Fruit fly (Drosophila melanogaster) whole organism, embryonic: ENCODE results near the gene Tbcd.
A peak's percentile ranks its signal among the peaks of the same experiment; 100 is the strongest.

Experiments used
- Awh ChIP-seq: fragments of 200-800 bp; sonication (Bioruptor generic); IDR thresholded peaks from 2 replicates; pipeline ENCODE4, ENCODE4 v1.3.6; 2022; ENCODE audit warnings: missing biosample characterization, missing genetic modification characterization
- B-H1 ChIP-seq: fragments of 200-800 bp; sonication (Bioruptor generic); IDR thresholded peaks from 3 replicates; pipeline ENCODE4 v1.3.6; 2022; ENCODE audit warnings: missing biosample characterization, missing genetic modification characterization
- CG10462 ChIP-seq: fragments of 200-800 bp; sonication (Bioruptor generic); optimal IDR thresholded peaks from 2 replicates; lab custom pipeline; 2016; ENCODE audit warnings: missing biosample characterization, missing genetic modification characterization
- CG11093 ChIP-seq: fragments of 200-800 bp; sonication (Bioruptor generic); IDR thresholded peaks from 3 replicates; pipeline ENCODE4 v1.3.6; 2022; ENCODE audit warnings: missing biosample characterization, missing genetic modification characterization
- CG11695 ChIP-seq: fragments of 200-800 bp; sonication (Bioruptor generic); IDR thresholded peaks from 3 replicates; pipeline ENCODE4 v1.3.6; 2022; ENCODE audit warnings: missing biosample characterization, missing genetic modification characterization
- CG14441 ChIP-seq: fragments of 200-800 bp; sonication (Bioruptor generic); IDR thresholded peaks from 2 replicates; pipeline ENCODE4 v1.3.6; 2022; ENCODE audit warnings: missing biosample characterization, missing genetic modification characterization
- CG17361 ChIP-seq: fragments of 200-800 bp; sonication (Bioruptor generic); IDR thresholded peaks from 3 replicates; pipeline ENCODE4 v1.3.6; 2022; ENCODE audit warnings: missing biosample characterization, missing genetic modification characterization
- CG17829 ChIP-seq: fragments of 200-800 bp; optimal IDR thresholded peaks from 2 replicates; lab custom pipeline; 2019; ENCODE audit warnings: missing biosample characterization, mild to moderate bottlenecking, missing genetic modification characterization, moderate library complexity
- CG17912 ChIP-seq: fragments of 200-800 bp; sonication (Bioruptor generic); optimal IDR thresholded peaks from 2 replicates; lab custom pipeline; 2018; ENCODE audit warnings: missing biosample characterization, mild to moderate bottlenecking, missing genetic modification characterization
- CG32532 ChIP-seq: fragments of 200-800 bp; sonication (Bioruptor generic); IDR thresholded peaks from 2 replicates; pipeline ENCODE4 v1.3.6; 2022; ENCODE audit warnings: missing biosample characterization, missing genetic modification characterization
- CG5180 ChIP-seq: fragments of 200-800 bp; sonication (Bioruptor generic); optimal IDR thresholded peaks from 3 replicates; lab custom pipeline; 2017; ENCODE audit warnings: missing biosample characterization, missing genetic modification characterization, mild to moderate bottlenecking, moderate library complexity, missing genetic modification reagents
- CG6175 ChIP-seq: fragments of 200-800 bp; sonication (Bioruptor generic); IDR thresholded peaks from 3 replicates; pipeline ENCODE4 v1.3.6; 2022; ENCODE audit warnings: missing biosample characterization, missing genetic modification characterization
- CG6683 ChIP-seq: fragments of 200-800 bp; sonication (Bioruptor generic); optimal IDR thresholded peaks from 2 replicates; lab custom pipeline; 2017; ENCODE audit warnings: missing biosample characterization, mild to moderate bottlenecking, missing genetic modification characterization, missing genetic modification reagents
- CG7928 ChIP-seq: fragments of 200-800 bp; sonication (Bioruptor generic); optimal IDR thresholded peaks from 2 replicates; lab custom pipeline; 2017; ENCODE audit warnings: missing biosample characterization, mild to moderate bottlenecking, missing genetic modification characterization
- CG9609 ChIP-seq: fragments of 200-800 bp; sonication (Bioruptor generic); optimal IDR thresholded peaks from 3 replicates; lab custom pipeline; 2016; ENCODE audit warnings: missing biosample characterization, missing genetic modification characterization
- CG9817 ChIP-seq: fragments of 200-800 bp; sonication (Bioruptor generic); optimal IDR thresholded peaks from 2 replicates; lab custom pipeline; 2018; ENCODE audit warnings: missing biosample characterization, mild to moderate bottlenecking, missing genetic modification characterization, moderate library complexity
- Camta ChIP-seq: fragments of 200-800 bp; sonication (Bioruptor generic); optimal IDR thresholded peaks from 2 replicates; lab custom pipeline; 2016; ENCODE audit warnings: missing biosample characterization, missing genetic modification characterization
- CkIIα-i1 ChIP-seq: fragments of 200-800 bp; sonication (Bioruptor generic); IDR thresholded peaks from 2 replicates; pipeline ENCODE4 v1.3.6; 2022; ENCODE audit warnings: missing biosample characterization, missing genetic modification characterization
- Gsc ChIP-seq: fragments of 200-800 bp; sonication (Bioruptor generic); IDR thresholded peaks from 2 replicates; pipeline ENCODE4 v1.3.6; 2022; ENCODE audit warnings: missing biosample characterization, missing genetic modification characterization
- Lhr ChIP-seq: fragments of 200-800 bp; sonication (Bioruptor generic); optimal IDR thresholded peaks from 3 replicates; lab custom pipeline; 2017; ENCODE audit warnings: mild to moderate bottlenecking, missing biosample characterization, missing genetic modification reagents, missing genetic modification characterization
- Poxn ChIP-seq: fragments of 200-800 bp; sonication (Bioruptor generic); IDR thresholded peaks from 2 replicates; pipeline ENCODE4 v1.3.6; 2022; ENCODE audit warnings: missing biosample characterization, missing genetic modification characterization
- btn ChIP-seq: fragments of 200-800 bp; sonication (Bioruptor generic); optimal IDR thresholded peaks from 2 replicates; lab custom pipeline; 2016; ENCODE audit warnings: missing biosample characterization, missing genetic modification characterization
- cad ChIP-seq: fragments of >200 bp; optimal IDR thresholded peaks from 2 replicates; lab custom pipeline; 2017; ENCODE audit warnings: missing biosample characterization, missing genetic modification characterization
- chn ChIP-seq: fragments of 200-800 bp; sonication (Bioruptor generic); optimal IDR thresholded peaks from 2 replicates; lab custom pipeline; 2016; ENCODE audit warnings: missing biosample characterization, missing genetic modification characterization
- corto ChIP-seq: fragments of 200-800 bp; sonication (Bioruptor generic); optimal IDR thresholded peaks from 2 replicates; lab custom pipeline; 2016; ENCODE audit warnings: missing biosample characterization, mild to moderate bottlenecking, missing genetic modification characterization, moderate library complexity
- da ChIP-seq: fragments of 200-800 bp; sonication (Bioruptor generic); optimal IDR thresholded peaks from 2 replicates; lab custom pipeline; 2016; ENCODE audit warnings: missing biosample characterization, missing genetic modification characterization
- emc ChIP-seq: fragments of 200-800 bp; sonication (Bioruptor generic); optimal IDR thresholded peaks from 2 replicates; lab custom pipeline; 2016; ENCODE audit warnings: missing biosample characterization, missing genetic modification characterization
- eyg ChIP-seq: fragments of 200-800 bp; sonication (Bioruptor generic); optimal IDR thresholded peaks from 3 replicates; lab custom pipeline; 2016; ENCODE audit warnings: missing biosample characterization, missing genetic modification characterization
- gcm2 ChIP-seq: fragments of 200-800 bp; sonication (Bioruptor generic); optimal IDR thresholded peaks from 2 replicates; lab custom pipeline; 2016; ENCODE audit warnings: missing biosample characterization, missing genetic modification characterization
- h ChIP-seq: fragments of >200 bp; optimal IDR thresholded peaks from 2 replicates; lab custom pipeline; 2017
- kah ChIP-seq: fragments of 200-800 bp; sonication (Bioruptor generic); optimal IDR thresholded peaks from 2 replicates; lab custom pipeline; 2018; ENCODE audit warnings: missing biosample characterization, mild to moderate bottlenecking, missing genetic modification characterization
- lab ChIP-seq: fragments of 200-800 bp; sonication (Bioruptor generic); optimal IDR thresholded peaks from 3 replicates; lab custom pipeline; 2017; ENCODE audit warnings: missing biosample characterization, missing genetic modification characterization, mild to moderate bottlenecking, moderate library complexity, missing genetic modification reagents
- luna ChIP-seq: fragments of 200-800 bp; sonication (Bioruptor generic); optimal IDR thresholded peaks from 2 replicates; lab custom pipeline; 2016; ENCODE audit warnings: missing biosample characterization, missing genetic modification characterization
- nau ChIP-seq: fragments of 200-800 bp; sonication (Bioruptor generic); optimal IDR thresholded peaks from 3 replicates; lab custom pipeline; 2017; ENCODE audit warnings: missing biosample characterization, mild to moderate bottlenecking, missing genetic modification characterization, missing genetic modification reagents
- oc ChIP-seq: fragments of 200-800 bp; sonication (Bioruptor generic); optimal IDR thresholded peaks from 2 replicates; lab custom pipeline; 2018; ENCODE audit warnings: missing biosample characterization, mild to moderate bottlenecking, missing genetic modification characterization, moderate library complexity
- odd ChIP-seq: fragments of 200-800 bp; sonication (Bioruptor generic); optimal IDR thresholded peaks from 2 replicates; lab custom pipeline; 2017; ENCODE audit warnings: missing biosample characterization, mild to moderate bottlenecking, missing genetic modification characterization
- peb ChIP-seq: fragments of 200-800 bp; sonication (Bioruptor generic); IDR thresholded peaks from 2 replicates; pipeline ENCODE4 v1.3.6; 2022; ENCODE audit warnings: missing biosample characterization, missing genetic modification characterization
- pita ChIP-seq: fragments of 200-800 bp; sonication (Bioruptor generic); optimal IDR thresholded peaks from 2 replicates; lab custom pipeline; 2017; ENCODE audit warnings: missing biosample characterization, mild to moderate bottlenecking, missing genetic modification characterization
- repo ChIP-seq: fragments of 200-800 bp; sonication (Bioruptor generic); optimal IDR thresholded peaks from 2 replicates; lab custom pipeline; 2016; ENCODE audit warnings: missing biosample characterization, missing genetic modification characterization
- rib ChIP-seq: fragments of 200-800 bp; sonication (Bioruptor generic); IDR thresholded peaks from 2 replicates; pipeline ENCODE4 v1.3.6; 2022; ENCODE audit warnings: missing biosample characterization, missing genetic modification characterization
- row ChIP-seq: fragments of 200-800 bp; sonication (Bioruptor generic); IDR thresholded peaks from 3 replicates; pipeline ENCODE4 v1.3.6; 2022; ENCODE audit warnings: missing biosample characterization, missing genetic modification characterization
- sens ChIP-seq: fragments of 200-800 bp; sonication (Bioruptor generic); peaks from one replicate; lab custom pipeline; 2016; ENCODE audit warnings: missing biosample characterization, missing genetic modification characterization
- sens-2 ChIP-seq: fragments of 200-800 bp; sonication (Bioruptor generic); IDR thresholded peaks from 2 replicates; pipeline ENCODE4 v1.3.6; 2022; ENCODE audit warnings: missing biosample characterization, missing genetic modification characterization
- ttk ChIP-seq: fragments of 200-800 bp; sonication (Bioruptor generic); IDR thresholded peaks from 2 replicates; pipeline ENCODE4 v2.1.2; 2022; ENCODE audit warnings: missing biosample characterization, missing genetic modification characterization
- vvl ChIP-seq: fragments of 200-800 bp; sonication (Bioruptor generic); IDR thresholded peaks from 2 replicates; pipeline ENCODE4 v1.3.6; 2022; ENCODE audit warnings: missing biosample characterization, missing genetic modification characterization

Gene Tbcd

dm6 chr2L:2182735-2183340 lies 35.5 kb downstream of the Tbcd start (continued):
- TF ChIP-seq CG14441 (GFP tag; lab: Robert Waterston, UW) (no peak), peb (GFP tag; lab: Robert Waterston, UW) (0 out of 2 replicates have a peak, but pooled peaks have one; percentile 25), CG11695 (GFP tag; lab: Robert Waterston, UW) (peak; percentile 56; the same call in 2 of the 3 replicates), CG17912 (no peak), h (lab: Kevin White, UChicago) (no peak), CG10462 (GFP tag; lab: Kevin White, UChicago) (peak; percentile 12), ttk (no peak), Awh (peak; percentile 66), rib (GFP tag; lab: Robert Waterston, UW) (no peak), CG17829 (tag; lab: Kevin White, UChicago) (peak; percentile 85), Lhr (GFP tag; lab: Kevin White, UChicago) (peak; percentile 35), Poxn (GFP tag; lab: Robert Waterston, UW) (no peak), CkIIα-i1 (GFP tag; lab: Robert Waterston, UW) (no peak), gcm2 (GFP tag; lab: Kevin White, UChicago) (no peak), CG6175 (GFP tag; lab: Robert Waterston, UW) (no peak), CG9609 (GFP tag; lab: Kevin White, UChicago) (peak; percentile 54), CG17361 (GFP tag; lab: Robert Waterston, UW) (peak; percentile 66; the same call in 2 of the 3 replicates), corto (no peak), CG11093 (GFP tag; lab: Robert Waterston, UW) (peak; percentile 50; the same call in 2 of the 3 replicates), kah (GFP tag; lab: Kevin White, UChicago) (no peak), CG5180 (GFP tag; lab: Kevin White, UChicago) (no peak), btn (peak; percentile 71), B-H1 (GFP tag; lab: Robert Waterston, UW) (no peak), sens-2 (GFP tag; lab: Robert Waterston, UW) (peak; percentile 68; the same call in 1 of the 2 replicates), pita (GFP tag; lab: Kevin White, UChicago) (no peak), oc (tag; lab: Kevin White, UChicago) (no peak), lab (GFP tag; lab: Kevin White, UChicago) (no peak), Gsc (GFP tag; lab: Robert Waterston, UW) (no peak), vvl (peak; percentile 75), luna (GFP tag; lab: Kevin White, UChicago) (no peak), nau (GFP tag; lab: Kevin White, UChicago) (no peak), Camta (GFP tag; lab: Kevin White, UChicago) (peak; percentile 65), cad (GFP tag; lab: Kevin White, UChicago) (no peak), CG32532 (GFP tag; lab: Robert Waterston, UW) (no peak), odd (GFP tag; lab: Kevin White, UChicago) (no peak), da (GFP tag; lab: Kevin White, UChicago) (no peak), CG7928 (GFP tag; lab: Kevin White, UChicago) (no peak), chn (peak; percentile 86), CG9817 (tag; lab: Kevin White, UChicago) (no peak), CG6683 (GFP tag; lab: Kevin White, UChicago) (no peak), eyg (GFP tag; lab: Kevin White, UChicago) (no peak), emc (no peak), repo (peak; percentile 50), sens (peak; percentile 97), row (GFP tag; lab: Robert Waterston, UW) (peak; percentile 64)
